Worm (Caenorhabditis elegans): ENCODE results near the gene nhr-280.

Gene nhr-280

ce11 chrIII:94759-95330 lies 35.7 kb downstream of the nhr-280 start, which contains the start of gene pat-4:
Gene pat-4 (minus strand): TSS chrIII:94809.
- TF ChIP-seq zip-5 (tag; optimal IDR thresholded peaks at IDR 0.05): no peak
- no peak for TF ChIP-seq gmeb-2 (tag; optimal IDR thresholded peaks at IDR 0.05)
- TF ChIP-seq fkh-6 (tag; optimal IDR thresholded peaks at IDR 0.05): no peak
- no peak for TF ChIP-seq nhr-11 (tag; optimal IDR thresholded peaks at IDR 0.05)
- TF ChIP-seq ttx-3 (tag; optimal IDR thresholded peaks at IDR 0.05): no peak
- peak; percentile 48 for TF ChIP-seq sox-2 (GFP tag; IDR thresholded peaks at IDR 0.05)
- peak; percentile 24 for TF ChIP-seq nfya-1 (tag; optimal IDR thresholded peaks at IDR 0.05)
- TF ChIP-seq lin-11 (tag; optimal IDR thresholded peaks at IDR 0.05): no peak
- TF ChIP-seq ceh-45 (GFP tag; IDR thresholded peaks at IDR 0.05): no peak
- no peak for TF ChIP-seq elt-4 (tag; optimal IDR thresholded peaks at IDR 0.05)
- TF ChIP-seq ceh-2 (tag; optimal IDR thresholded peaks at IDR 0.05): peak; percentile 16
- TF ChIP-seq fkh-10 (GFP tag; optimal IDR thresholded peaks at IDR 0.05): no peak
- TF ChIP-seq pax-1 (tag; optimal IDR thresholded peaks at IDR 0.05): no peak
- TF ChIP-seq unc-55 (GFP tag; optimal IDR thresholded peaks at IDR 0.05): no peak
- TF ChIP-seq K09A11.1 (tag; optimal IDR thresholded peaks at IDR 0.05; ENCODE audit: insufficient read depth): no peak
- TF ChIP-seq pha-2 (tag; optimal IDR thresholded peaks at IDR 0.05): no peak
- no peak for TF ChIP-seq Y22D7AL.16 (tag; optimal IDR thresholded peaks at IDR 0.05)
- no peak for TF ChIP-seq pqm-1 (tag; optimal IDR thresholded peaks at IDR 0.05)
- no peak for TF ChIP-seq C08G9.2 (tag; optimal IDR thresholded peaks at IDR 0.05)
- no peak for TF ChIP-seq dve-1 (tag; optimal IDR thresholded peaks at IDR 0.05)
- no peak for TF ChIP-seq syd-9 (tag; optimal IDR thresholded peaks at IDR 0.05)
- no peak for TF ChIP-seq sdc-2 (tag; optimal IDR thresholded peaks at IDR 0.05)
- TF ChIP-seq ceh-24 (tag; optimal IDR thresholded peaks at IDR 0.05): no peak
- no peak for TF ChIP-seq odd-2 (tag; optimal IDR thresholded peaks at IDR 0.05)
- no peak for TF ChIP-seq nhr-232 (tag; optimal IDR thresholded peaks at IDR 0.05)
- TF ChIP-seq elt-2 (tag; optimal IDR thresholded peaks at IDR 0.05): no peak
- no peak for TF ChIP-seq ahr-1 (tag; optimal IDR thresholded peaks at IDR 0.05)
- no peak for TF ChIP-seq npax-4 (tag; optimal IDR thresholded peaks at IDR 0.05)
- TF ChIP-seq pag-3 (tag; optimal IDR thresholded peaks at IDR 0.05; ENCODE audit: borderline replicate concordance): no peak
- no peak for TF ChIP-seq hlh-8 (tag; optimal IDR thresholded peaks at IDR 0.05)
- TF ChIP-seq fax-1 (tag; optimal IDR thresholded peaks at IDR 0.05): no peak
- TF ChIP-seq ceh-9 (tag; optimal IDR thresholded peaks at IDR 0.05): no peak
- TF ChIP-seq hlh-15 (tag; optimal IDR thresholded peaks at IDR 0.05): no peak
- TF ChIP-seq ceh-14 (tag; optimal IDR thresholded peaks at IDR 0.05): no peak
- TF ChIP-seq C38D4.7 (GFP tag; optimal IDR thresholded peaks at IDR 0.05): no peak
- no peak for TF ChIP-seq pha-4 (tag; optimal IDR thresholded peaks at IDR 0.05)
- TF ChIP-seq madf-2 (tag; optimal IDR thresholded peaks at IDR 0.05): no peak
- TF ChIP-seq tbx-7 (tag; optimal IDR thresholded peaks at IDR 0.05): no peak
- no peak for TF ChIP-seq ceh-48 (tag; optimal IDR thresholded peaks at IDR 0.05)
- no peak for TF ChIP-seq sox-4 (tag; optimal IDR thresholded peaks at IDR 0.05)
- TF ChIP-seq tbx-2 (tag; optimal IDR thresholded peaks at IDR 0.05): peak; percentile 51
- TF ChIP-seq ceh-19 (GFP tag; optimal IDR thresholded peaks at IDR 0.05): peak; percentile 53
- no peak for TF ChIP-seq hlh-30 (tag; optimal IDR thresholded peaks at IDR 0.05; ENCODE audit: insufficient read depth)
- TF ChIP-seq unc-86 (tag; optimal IDR thresholded peaks at IDR 0.05): no peak
- TF ChIP-seq ceh-34 (tag; optimal IDR thresholded peaks at IDR 0.05): peak; percentile 59
- no peak for TF ChIP-seq mec-3 (tag; optimal IDR thresholded peaks at IDR 0.05; ENCODE audit: borderline replicate concordance)
- TF ChIP-seq unc-3 (GFP tag; conservative IDR thresholded peaks at IDR 0.05): no peak
- TF ChIP-seq unc-3 (tag; optimal IDR thresholded peaks at IDR 0.05): no peak
- TF ChIP-seq ets-4 (tag; optimal IDR thresholded peaks at IDR 0.05): no peak
- TF ChIP-seq ceh-22 (tag; optimal IDR thresholded peaks at IDR 0.05): no peak
- TF ChIP-seq ceh-18 (tag; optimal IDR thresholded peaks at IDR 0.05): no peak
- no peak for TF ChIP-seq ceh-30 (tag; optimal IDR thresholded peaks at IDR 0.05)
- no peak for TF ChIP-seq lim-6 (tag; optimal IDR thresholded peaks at IDR 0.05)
- no peak for TF ChIP-seq pros-1 (tag; optimal IDR thresholded peaks at IDR 0.05)

Data from whole organism, late embryonic.